Worm (Caenorhabditis elegans) whole organism, midembryonic: Measurements from ENCODE around the gene B0273.115.

Experiments used
- T22C8.4 ChIP-seq: fragments of 200-800 bp; sonication (Bioruptor generic); IDR thresholded peaks from 2 replicates; pipeline ENCODE4 v1.3.6; 2022; ENCODE audit warnings: missing genetic modification characterization, missing compliant biosample characterization
- cog-1 ChIP-seq: sonication (generic microtip); optimal IDR thresholded peaks from 2 replicates; lab custom pipeline; 2016; ENCODE audit warnings: missing genetic modification characterization, missing compliant biosample characterization
- flt-1 ChIP-seq: fragments of 200-800 bp; sonication (Bioruptor generic); IDR thresholded peaks from 2 replicates; pipeline ENCODE4 v1.3.6; 2022; ENCODE audit warnings: missing genetic modification characterization, missing compliant biosample characterization
- klf-2 ChIP-seq: fragments of 200-800 bp; sonication (Bioruptor generic); conservative IDR thresholded peaks from 2 replicates; pipeline ENCODE4 v1.3.6; 2022; ENCODE audit warnings: missing genetic modification reagents, missing genetic modification characterization, missing compliant biosample characterization
- med-1 ChIP-seq: sonication (generic microtip); optimal IDR thresholded peaks from 2 replicates; lab custom pipeline; 2017; ENCODE audit warnings: missing genetic modification characterization, mild to moderate bottlenecking, missing compliant biosample characterization, antibody characterized with exemption, missing genetic modification reagents; ENCODE audit not compliant: insufficient read depth
- ref-1 ChIP-seq: fragments of 200-800 bp; sonication (Bioruptor generic); conservative IDR thresholded peaks from 2 replicates; pipeline ENCODE4 v1.3.6; 2022; ENCODE audit warnings: missing genetic modification reagents, missing genetic modification characterization, missing compliant biosample characterization
- tab-1 ChIP-seq: fragments of 200-800 bp; sonication (Bioruptor generic); IDR thresholded peaks from 2 replicates; pipeline ENCODE4 v1.3.6; 2022; ENCODE audit warnings: missing genetic modification characterization, missing compliant biosample characterization
- ztf-23 ChIP-seq: fragments of 200-800 bp; sonication (Bioruptor generic); IDR thresholded peaks from 2 replicates; pipeline ENCODE4 v1.3.6; 2022; ENCODE audit warnings: missing genetic modification reagents, missing genetic modification characterization, missing compliant biosample characterization
- ztf-29 ChIP-seq: fragments of 200-800 bp; sonication (Bioruptor generic); IDR thresholded peaks from 2 replicates; pipeline ENCODE4 v1.3.6; 2022; ENCODE audit warnings: missing genetic modification reagents, missing genetic modification characterization, missing compliant biosample characterization

DNA sequence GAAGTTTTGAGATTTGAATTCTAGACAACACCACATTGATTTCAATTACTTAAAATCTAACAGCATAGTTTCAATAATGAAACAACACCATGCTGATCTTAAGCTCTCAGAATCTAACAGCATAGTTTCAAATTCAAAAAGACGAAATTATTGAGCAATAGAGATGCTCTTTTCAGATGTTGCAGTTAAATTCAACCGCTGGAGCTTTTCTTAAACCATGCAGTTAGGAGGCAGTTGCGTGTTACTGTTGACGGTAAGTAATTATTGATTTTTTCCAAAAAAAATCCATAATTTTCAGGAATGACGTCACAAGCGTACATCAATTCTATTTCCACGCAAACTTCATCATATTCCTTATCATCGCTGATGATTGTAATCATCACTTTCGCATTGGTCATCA lies 8.2 kb downstream of the B0273.115 start, which contains the start of gene T11F8.5:
- TF ChIP-seq ztf-29 (GFP tag; lab: Robert Waterston, UW) = no peak
- no peak for TF ChIP-seq flt-1 (GFP tag; lab: Robert Waterston, UW)
- TF ChIP-seq med-1 (GFP tag; lab: Kevin White, UChicago) = no peak
- TF ChIP-seq T22C8.4 (GFP tag; lab: Robert Waterston, UW) = no peak
- TF ChIP-seq ref-1 (GFP tag; lab: Robert Waterston, UW) = no peak
- TF ChIP-seq ztf-23 (GFP tag; lab: Robert Waterston, UW) = no peak
- TF ChIP-seq cog-1 (tag; lab: Kevin White, UChicago) = no peak
- TF ChIP-seq tab-1 (GFP tag; lab: Robert Waterston, UW) = no peak
- TF ChIP-seq klf-2 (GFP tag; lab: Robert Waterston, UW) = no peak
